Worm (Caenorhabditis elegans) whole organism, L4 larva: ENCODE results near the gene col-116.

Experiments
- F26F4.8 ChIP-seq: fragments of 200-800 bp; sonication (Bioruptor generic); conservative IDR thresholded peaks from 2 replicates; pipeline ENCODE4 v1.3.6; 2022; ENCODE audit warnings: missing genetic modification characterization, missing compliant biosample characterization
- F37D6.2 ChIP-seq: sonication (generic microtip); optimal IDR thresholded peaks from 2 replicates; lab custom pipeline; 2016; ENCODE audit warnings: mild to moderate bottlenecking, missing genetic modification characterization, missing compliant biosample characterization
- T20F7.1 ChIP-seq: fragments of 200-800 bp; sonication (Bioruptor generic); optimal IDR thresholded peaks from 2 replicates; lab custom pipeline; 2018; ENCODE audit warnings: mild to moderate bottlenecking, missing genetic modification characterization, missing compliant biosample characterization
- Y75B8A.6 ChIP-seq: fragments of 200-800 bp; sonication (Bioruptor generic); IDR thresholded peaks from 2 replicates; pipeline ENCODE4 v1.3.6; 2022; ENCODE audit warnings: missing genetic modification reagents, missing genetic modification characterization, missing compliant biosample characterization
- ZK546.5 ChIP-seq, 2 experiments: sonication (generic microtip); optimal IDR thresholded peaks; 2 replicates each; lab custom pipeline; 2017; ENCODE audit warnings: missing biosample characterization in 2 of 2, missing genetic modification characterization in 2 of 2
- aha-1 ChIP-seq: fragments of 150-350 bp; peaks from one replicate; lab custom pipeline; 2014; ENCODE audit warnings: missing biosample characterization, missing genetic modification characterization
- ceh-32 ChIP-seq: sonication (generic microtip); optimal IDR thresholded peaks from 2 replicates; lab custom pipeline; 2016; ENCODE audit warnings: mild to moderate bottlenecking, missing genetic modification characterization, missing compliant biosample characterization; ENCODE audit not compliant: poor library complexity
- cey-2 ChIP-seq: sonication (generic microtip); optimal IDR thresholded peaks from 3 replicates; lab custom pipeline; 2017; ENCODE audit warnings: missing genetic modification characterization, mild to moderate bottlenecking, missing compliant biosample characterization, antibody characterized with exemption, borderline replicate concordance; ENCODE audit not compliant: insufficient read depth
- ctbp-1 ChIP-seq: fragments of 200-800 bp; sonication (Bioruptor generic); IDR thresholded peaks from 2 replicates; pipeline ENCODE4 v1.3.6; 2022; ENCODE audit warnings: missing genetic modification reagents, missing genetic modification characterization, missing compliant biosample characterization
- daf-16 ChIP-seq, 3 experiments: sonication (generic microtip); optimal IDR thresholded peaks; 2 replicates each; lab custom pipeline; 2016 to 2017; ENCODE audit warnings: missing genetic modification characterization in 3 of 3, missing genetic modification reagents in 3 of 3, mild to moderate bottlenecking in 2 of 3, missing compliant biosample characterization in 2 of 3, missing biosample characterization in 1 of 3, moderate library complexity in 1 of 3
- dmd-6 ChIP-seq: fragments of 200-800 bp; sonication (Bioruptor generic); IDR thresholded peaks from 2 replicates; pipeline ENCODE4 v1.3.6; 2022; ENCODE audit warnings: missing genetic modification reagents, missing genetic modification characterization, missing compliant biosample characterization
- dmd-8 ChIP-seq: fragments of 200-800 bp; sonication (Bioruptor generic); IDR thresholded peaks from 2 replicates; pipeline ENCODE4 v1.3.6; 2022; ENCODE audit warnings: missing genetic modification characterization, missing compliant biosample characterization
- duxl-1 ChIP-seq: sonication (generic microtip); optimal IDR thresholded peaks from 2 replicates; lab custom pipeline; 2016; ENCODE audit warnings: mild to moderate bottlenecking, missing genetic modification characterization, moderate library complexity, missing compliant biosample characterization; ENCODE audit not compliant: poor library complexity
- dve-1 ChIP-seq: sonication (generic microtip); optimal IDR thresholded peaks from 2 replicates; lab custom pipeline; 2017; ENCODE audit warnings: antibody characterized with exemption, mild to moderate bottlenecking, missing genetic modification characterization, missing compliant biosample characterization; ENCODE audit not compliant: insufficient read depth
- lin-13 ChIP-seq: fragments of 150-350 bp; optimal IDR thresholded peaks from 2 replicates; lab custom pipeline; 2014; ENCODE audit warnings: missing biosample characterization, missing genetic modification reagents, missing genetic modification characterization
- lin-29 ChIP-seq: fragments of 200-800 bp; sonication (Bioruptor generic); IDR thresholded peaks from 2 replicates; pipeline ENCODE4 v1.3.6; 2022; ENCODE audit warnings: missing genetic modification reagents, missing genetic modification characterization, missing compliant biosample characterization
- madf-5 ChIP-seq, 2 experiments: fragments of 200-800 bp; sonication (Bioruptor generic); IDR thresholded peaks; 2 replicates each; pipeline ENCODE4 v1.3.6; 2022; ENCODE audit warnings: missing compliant biosample characterization in 2 of 2, missing genetic modification characterization in 2 of 2
- mdl-1 ChIP-seq, 2 experiments: fragments of 150-350 bp in 1 of 2; sonication (generic microtip) in 1 of 2; optimal IDR thresholded peaks; 2 replicates each; lab custom pipeline; 2014 to 2017; ENCODE audit warnings: missing biosample characterization in 2 of 2, missing genetic modification characterization in 2 of 2
- mep-1 ChIP-seq: fragments of 150-350 bp; sonication (generic microtip); optimal IDR thresholded peaks from 3 replicates; lab custom pipeline; 2014; ENCODE audit warnings: missing biosample characterization, missing genetic modification characterization
- mes-2 ChIP-seq: sonication (generic microtip); optimal IDR thresholded peaks from 2 replicates; lab custom pipeline; 2016; ENCODE audit warnings: missing genotype, mild to moderate bottlenecking, missing genetic modification characterization, missing compliant biosample characterization; ENCODE audit not compliant: poor library complexity, severe bottlenecking
- mxl-2 ChIP-seq: fragments of 200-800 bp; sonication (Bioruptor generic); conservative IDR thresholded peaks from 2 replicates; pipeline ENCODE4 v1.3.6; 2022; ENCODE audit warnings: missing genetic modification reagents, missing genetic modification characterization, missing compliant biosample characterization
- nhr-25 ChIP-seq: sonication (generic microtip); optimal IDR thresholded peaks from 2 replicates; lab custom pipeline; 2017; ENCODE audit warnings: missing genetic modification characterization, mild to moderate bottlenecking, missing compliant biosample characterization, antibody characterized with exemption, moderate library complexity, borderline replicate concordance; ENCODE audit not compliant: insufficient read depth
- nhr-41 ChIP-seq: fragments of 200-800 bp; sonication (Bioruptor generic); IDR thresholded peaks from 2 replicates; pipeline ENCODE4 v1.3.6; 2022; ENCODE audit warnings: missing genetic modification reagents, missing genetic modification characterization, missing compliant biosample characterization
- nhr-42 ChIP-seq: fragments of 200-800 bp; sonication (Bioruptor generic); IDR thresholded peaks from 2 replicates; pipeline ENCODE4 v1.3.6; 2022; ENCODE audit warnings: missing genetic modification characterization, missing compliant biosample characterization
- nhr-77 ChIP-seq: fragments of 150-350 bp; optimal IDR thresholded peaks from 2 replicates; lab custom pipeline; 2014; ENCODE audit warnings: missing biosample characterization, missing genetic modification characterization
- php-3 ChIP-seq: fragments of 200-800 bp; sonication (Bioruptor generic); IDR thresholded peaks from 2 replicates; pipeline ENCODE4 v1.3.6; 2022; ENCODE audit warnings: missing genetic modification reagents, missing genetic modification characterization, missing compliant biosample characterization
- skn-1 ChIP-seq: fragments of 150-350 bp; optimal IDR thresholded peaks from 2 replicates; lab custom pipeline; 2014; ENCODE audit warnings: missing biosample characterization, missing genetic modification characterization
- spr-1 ChIP-seq: sonication (generic microtip); optimal IDR thresholded peaks from 2 replicates; lab custom pipeline; 2016; ENCODE audit warnings: mild to moderate bottlenecking, missing genetic modification characterization, missing compliant biosample characterization
- tag-97 ChIP-seq: fragments of 200-800 bp; sonication (Bioruptor generic); IDR thresholded peaks from 2 replicates; pipeline ENCODE4 v1.3.6; 2022; ENCODE audit warnings: missing genetic modification characterization, missing compliant biosample characterization
- unc-130 ChIP-seq: sonication (generic microtip); optimal IDR thresholded peaks from 2 replicates; lab custom pipeline; 2016; ENCODE audit warnings: missing genetic modification reagents, missing genetic modification characterization, missing compliant biosample characterization
- zfp-3 ChIP-seq: fragments of 200-800 bp; sonication (Bioruptor generic); conservative IDR thresholded peaks from 2 replicates; pipeline ENCODE4 v1.3.6; 2022; ENCODE audit warnings: missing genetic modification reagents, missing genetic modification characterization, missing compliant biosample characterization

Gene col-116

ce11 chrIV:8355592-8355991 is at the start of gene col-116, which contains the start of gene F17E9.2:
TSS of gene col-116 (plus strand) at chrIV:8355906.
TSS of gene F17E9.2 (plus strand) at chrIV:8355892.
- no peak for TF ChIP-seq dmd-6 (GFP tag; lab: Robert Waterston, UW)
- no peak for TF ChIP-seq ZK546.5 (tag; optimal IDR thresholded peaks at IDR 0.05; lab: Kevin White, UChicago)
- no peak for TF ChIP-seq mxl-2 (GFP tag; lab: Robert Waterston, UW)
- no peak for TF ChIP-seq cey-2 (tag; lab: Kevin White, UChicago)
- TF ChIP-seq skn-1 (tag; lab: Kevin White, UChicago), result no peak
- no peak for TF ChIP-seq madf-5 (GFP tag; IDR thresholded peaks at IDR 0.05; lab: Robert Waterston, UW)
- no peak for TF ChIP-seq dmd-8 (GFP tag; lab: Robert Waterston, UW)
- TF ChIP-seq, all 104 proteins: peak for 0

- TF ChIP-seq lin-13 (GFP tag; lab: Kevin White, UChicago), result no peak
- 0 out of 2 replicates have a peak, but pooled peaks have one; percentile 32 for TF ChIP-seq zfp-3 (GFP tag; lab: Robert Waterston, UW)
These were observed 48.3 kb upstream of the col-116 start for ce11 chrIV:8307408-8307807.

- TF ChIP-seq duxl-1 (tag; lab: Kevin White, UChicago) (no peak), aha-1 (peak; percentile 79)
These were observed 43.6 kb upstream of the col-116 start for ce11 chrIV:8312105-8312504.

- no peak for TF ChIP-seq unc-130 (GFP tag; lab: Kevin White, UChicago)
- no peak for TF ChIP-seq dmd-8 (GFP tag; lab: Robert Waterston, UW)
- TF ChIP-seq ctbp-1, result no peak
- TF ChIP-seq Y75B8A.6 (GFP tag; lab: Robert Waterston, UW), result no peak
- TF ChIP-seq mes-2 (tag; lab: Kevin White, UChicago), result no peak
- TF ChIP-seq nhr-42, result no peak
- no peak for TF ChIP-seq mep-1
- TF ChIP-seq nhr-77 (tag; lab: Kevin White, UChicago), result no peak
- no peak for TF ChIP-seq daf-16 (GFP tag; optimal IDR thresholded peaks at IDR 0.05; lab: Kevin White, UChicago)
- TF ChIP-seq daf-16 (tag; optimal IDR thresholded peaks at IDR 0.05; lab: Kevin White, UChicago), result no peak
- TF ChIP-seq spr-1, result no peak
- no peak for TF ChIP-seq nhr-41
These were observed 42.9 kb upstream of the col-116 start, which contains the start of gene F35H10.10 for ce11 chrIV:8312846-8313245. TSS of gene F35H10.10 (minus strand) at chrIV:8312946.

- TF ChIP-seq lin-29 (GFP tag; lab: Robert Waterston, UW), result no peak
- TF ChIP-seq php-3, result peak; percentile 59; the same call in 1 of the 2 replicates
These were observed 37.9 kb upstream of the col-116 start for ce11 chrIV:8317800-8318199.

- TF ChIP-seq ceh-32 (tag; lab: Kevin White, UChicago) (no peak), mdl-1 (tag; optimal IDR thresholded peaks at IDR 0.05; lab: Kevin White, UChicago) (no peak), dve-1 (tag; lab: Kevin White, UChicago) (no peak), Y75B8A.6 (GFP tag; lab: Robert Waterston, UW) (no peak), tag-97 (GFP tag; lab: Robert Waterston, UW) (no peak), nhr-25 (tag; lab: Kevin White, UChicago) (no peak), T20F7.1 (GFP tag; lab: Kevin White, UChicago) (no peak), F37D6.2 (tag; lab: Kevin White, UChicago) (no peak), F26F4.8 (GFP tag; lab: Robert Waterston, UW) (no peak)
These were observed 36.9 kb upstream of the col-116 start for ce11 chrIV:8318799-8319198.
